Fruit fly (Drosophila melanogaster): ENCODE results near the gene CG9705.

CG9705 gene

dm6 chr3L:16796603-16797002, 16.7 kb downstream of the CG9705 start:
- TF ChIP-seq Sp1 (GFP tag; optimal IDR thresholded peaks at IDR 0.05) (peak; percentile 77), h (GFP tag; optimal IDR thresholded peaks at IDR 0.05) (peak; percentile 79), Vsx2 (GFP tag; optimal IDR thresholded peaks at IDR 0.05; ENCODE audit: partially characterized antibody) (no peak), OdsH (GFP tag; optimal IDR thresholded peaks at IDR 0.05) (peak; percentile 87), pan (optimal IDR thresholded peaks at IDR 0.05) (no peak), dl (GFP tag; optimal IDR thresholded peaks at IDR 0.05; ENCODE audit: insufficient read depth in 1 of 2, partially characterized antibody in 2 of 2) (no peak), HLH106 (tag; optimal IDR thresholded peaks at IDR 0.05) (no peak), rgr (GFP tag; optimal IDR thresholded peaks at IDR 0.05) (peak; percentile 88), psq (GFP tag; optimal IDR thresholded peaks at IDR 0.05) (peak; percentile 81), Myc (optimal IDR thresholded peaks at IDR 0.05) (no peak), dsf (GFP tag; optimal IDR thresholded peaks at IDR 0.05; ENCODE audit: borderline replicate concordance) (peak; percentile 5), Mio (GFP tag; optimal IDR thresholded peaks at IDR 0.05) (no peak), ey (GFP tag; optimal IDR thresholded peaks at IDR 0.05) (peak; percentile 86), lola (GFP tag; optimal IDR thresholded peaks at IDR 0.05) (no peak), Rel (GFP tag; optimal IDR thresholded peaks at IDR 0.05) (peak; percentile 36), Rel (tag; optimal IDR thresholded peaks at IDR 0.05) (peak; percentile 18), brk (GFP tag; optimal IDR thresholded peaks at IDR 0.05) (no peak), Dfd (GFP tag; optimal IDR thresholded peaks at IDR 0.05) (no peak), Jra (GFP tag; optimal IDR thresholded peaks at IDR 0.05) (peak; percentile 67), sv (GFP tag; optimal IDR thresholded peaks at IDR 0.05) (no peak), Hr83 (GFP tag; optimal IDR thresholded peaks at IDR 0.05; ENCODE audit: poor library complexity, severe bottlenecking) (peak; percentile 41), Dif (GFP tag; optimal IDR thresholded peaks at IDR 0.05; ENCODE audit: partially characterized antibody) (peak; percentile 36), Hr78 (GFP tag; optimal IDR thresholded peaks at IDR 0.05) (no peak), fru (GFP tag; optimal IDR thresholded peaks at IDR 0.05) (peak; percentile 83), jim (GFP tag; optimal IDR thresholded peaks at IDR 0.05) (no peak), woc (GFP tag; optimal IDR thresholded peaks at IDR 0.05) (peak; percentile 62), CG32264 (GFP tag; optimal IDR thresholded peaks at IDR 0.05) (peak; percentile 50), sage (GFP tag; optimal IDR thresholded peaks at IDR 0.05) (no peak), br (GFP tag; optimal IDR thresholded peaks at IDR 0.05) (peak; percentile 88), foxo (GFP tag; optimal IDR thresholded peaks at IDR 0.05) (peak in 1 of 2 experiments; percentile 59), GATAd (GFP tag; optimal IDR thresholded peaks at IDR 0.05) (no peak)

dm6 chr3L:16800026-16800425, 20.1 kb downstream of the CG9705 start:
- peak; percentile 2 for TF ChIP-seq OdsH (GFP tag; optimal IDR thresholded peaks at IDR 0.05)
- TF ChIP-seq lola (GFP tag; optimal IDR thresholded peaks at IDR 0.05) = no peak
- peak; percentile 55 to 63 for TF ChIP-seq dl (GFP tag; optimal IDR thresholded peaks at IDR 0.05; ENCODE audit: insufficient read depth in 1 of 2, partially characterized antibody in 2 of 2)
- TF ChIP-seq Dif (GFP tag; optimal IDR thresholded peaks at IDR 0.05; ENCODE audit: partially characterized antibody) = peak; percentile 78
- peak; percentile 50 for TF ChIP-seq Sp1 (GFP tag; optimal IDR thresholded peaks at IDR 0.05)
- TF ChIP-seq foxo (GFP tag; optimal IDR thresholded peaks at IDR 0.05) = peak in 1 of 2 experiments; percentile 4
- no peak for TF ChIP-seq Rel (GFP tag; optimal IDR thresholded peaks at IDR 0.05)
- peak; percentile 56 for TF ChIP-seq Rel (tag; optimal IDR thresholded peaks at IDR 0.05)
- TF ChIP-seq Hnf4 (GFP tag; optimal IDR thresholded peaks at IDR 0.05) = peak; percentile 66
- TF ChIP-seq CrebA (GFP tag; optimal IDR thresholded peaks at IDR 0.05; ENCODE audit: borderline replicate concordance) = no peak
- peak; percentile 70 for TF ChIP-seq rgr (GFP tag; optimal IDR thresholded peaks at IDR 0.05)
- peak; percentile 68 for TF ChIP-seq h (GFP tag; optimal IDR thresholded peaks at IDR 0.05)
- no peak for TF ChIP-seq CG9705 (GFP tag; optimal IDR thresholded peaks at IDR 0.05)
- peak; percentile 31 for TF ChIP-seq fru (GFP tag; optimal IDR thresholded peaks at IDR 0.05)
- peak; percentile 80 for TF ChIP-seq Hr83 (GFP tag; optimal IDR thresholded peaks at IDR 0.05; ENCODE audit: poor library complexity, severe bottlenecking)
- TF ChIP-seq br (GFP tag; optimal IDR thresholded peaks at IDR 0.05) = peak; percentile 45
- no peak for TF ChIP-seq sv (GFP tag; optimal IDR thresholded peaks at IDR 0.05)
- no peak for TF ChIP-seq HLH106 (tag; optimal IDR thresholded peaks at IDR 0.05)
- TF ChIP-seq Vsx2 (GFP tag; optimal IDR thresholded peaks at IDR 0.05; ENCODE audit: partially characterized antibody) = peak; percentile 54
